Worm (Caenorhabditis elegans) whole organism, L1 larva: ENCODE results near the gene unc-49.

ENCODE experiments used
- ceh-8 ChIP-seq: fragments of 200-800 bp; sonication (Bioruptor generic); optimal IDR thresholded peaks from 2 replicates; lab custom pipeline; 2018; ENCODE audit warnings: mild to moderate bottlenecking, missing genetic modification characterization, moderate library complexity, missing compliant biosample characterization
- dpl-1 ChIP-seq, 3 experiments: fragments of 150-350 bp in 2 of 3; sonication (generic microtip) in 1 of 3; optimal IDR thresholded peaks; 2 replicates each; lab custom pipeline; 2014 to 2017; ENCODE audit warnings: missing biosample characterization in 3 of 3, missing genetic modification characterization in 3 of 3, missing genetic modification reagents in 3 of 3
- fos-1 ChIP-seq: fragments of 150-350 bp; optimal IDR thresholded peaks from 2 replicates; lab custom pipeline; 2014; ENCODE audit warnings: missing biosample characterization, missing genetic modification characterization
- hlh-4 ChIP-seq: sonication (generic microtip); optimal IDR thresholded peaks from 2 replicates; lab custom pipeline; 2016; ENCODE audit warnings: mild to moderate bottlenecking, missing genetic modification characterization, missing compliant biosample characterization
- lin-35 ChIP-seq, 2 experiments: fragments of 150-350 bp; optimal IDR thresholded peaks; 2 replicates each; lab custom pipeline; 2014; ENCODE audit warnings: missing biosample characterization in 2 of 2, missing genetic modification characterization in 2 of 2, missing genetic modification reagents in 2 of 2
- lin-39 ChIP-seq: fragments of 150-350 bp; optimal IDR thresholded peaks from 2 replicates; lab custom pipeline; 2014; ENCODE audit warnings: missing biosample characterization, missing genetic modification reagents, missing genetic modification characterization
- nhr-237 ChIP-seq: fragments of 150-350 bp; optimal IDR thresholded peaks from 2 replicates; lab custom pipeline; 2014; ENCODE audit warnings: missing biosample characterization, missing genetic modification characterization
- nhr-77 ChIP-seq: fragments of 150-350 bp; optimal IDR thresholded peaks from 2 replicates; lab custom pipeline; 2014; ENCODE audit warnings: missing biosample characterization, missing genetic modification characterization
- nhr-90 ChIP-seq: sonication (generic microtip); optimal IDR thresholded peaks from 2 replicates; lab custom pipeline; 2016; ENCODE audit warnings: mild to moderate bottlenecking, missing genetic modification characterization, missing compliant biosample characterization; ENCODE audit not compliant: poor library complexity

ce11 chrIII:10577782-10578181 is 57.2 kb downstream of the unc-49 start:
- no peak for TF ChIP-seq fos-1
- no peak for TF ChIP-seq dpl-1 (GFP tag; optimal IDR thresholded peaks at IDR 0.05; lab: Kevin White, UChicago)
- no peak for TF ChIP-seq nhr-237
- no peak for TF ChIP-seq hlh-4 (tag; lab: Kevin White, UChicago)
- TF ChIP-seq lin-35 (GFP tag; optimal IDR thresholded peaks at IDR 0.05; lab: Kevin White, UChicago): no peak
- no peak for TF ChIP-seq lin-39 (tag; lab: Kevin White, UChicago)
- no peak for TF ChIP-seq nhr-90 (tag; lab: Kevin White, UChicago)
- no peak for TF ChIP-seq ceh-8 (GFP tag; lab: Kevin White, UChicago)
- no peak for TF ChIP-seq nhr-77 (tag; lab: Kevin White, UChicago)
